Worm (Caenorhabditis elegans) whole organism, L4 larva: ENCODE measurements around the gene asah-2.

Experiments
- ama-1 ChIP-seq: fragments of 150-350 bp; optimal IDR thresholded peaks from 2 replicates; lab custom pipeline; 2014; ENCODE audit warnings: inconsistent platforms, mixed read lengths
- lin-13 ChIP-seq: fragments of 150-350 bp; optimal IDR thresholded peaks from 2 replicates; lab custom pipeline; 2014; ENCODE audit warnings: missing biosample characterization, missing genetic modification reagents, missing genetic modification characterization
- nhr-237 ChIP-seq: sonication (generic microtip); optimal IDR thresholded peaks from 2 replicates; lab custom pipeline; 2017; ENCODE audit warnings: missing biosample characterization, missing genetic modification characterization
- snpc-4 ChIP-seq: fragments of 150-350 bp; optimal IDR thresholded peaks from 2 replicates; lab custom pipeline; 2014; ENCODE audit warnings: missing biosample characterization, missing genetic modification characterization

DNA sequence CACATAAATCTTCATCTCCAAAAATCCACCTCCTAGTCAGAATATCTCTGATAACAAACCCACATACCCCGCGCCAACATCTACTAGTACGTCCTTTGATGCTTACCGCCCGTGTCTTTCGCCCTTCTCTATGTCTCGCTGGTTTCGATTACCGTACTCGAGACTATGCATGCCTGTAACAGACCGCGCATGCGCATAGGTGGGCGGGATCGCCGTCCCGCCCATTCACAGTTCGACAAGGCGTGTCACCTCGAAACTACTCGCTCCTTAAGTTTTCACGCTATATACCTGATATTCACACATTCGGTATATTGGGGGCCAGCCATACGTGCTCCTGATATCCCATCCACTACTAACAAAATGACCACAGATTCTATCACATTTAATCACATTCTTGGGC, 7.1 kb downstream of the asah-2 start, which contains the start of gene pax-3:
- no peak for TF ChIP-seq snpc-4 (tag; lab: Kevin White, UChicago)
- TF ChIP-seq lin-13 (GFP tag; lab: Kevin White, UChicago) = no peak
- TF ChIP-seq ama-1 (lab: Kevin White, UChicago) = no peak
- TF ChIP-seq nhr-237 (tag; lab: Kevin White, UChicago) = no peak
